Worm (Caenorhabditis elegans): ENCODE measurements around the gene C15B12.4.
A peak's percentile ranks its signal among the peaks of the same experiment; 100 is the strongest.

Gene C15B12.4

ce11 chrX:6520644-6521043 is 47.1 kb upstream of the C15B12.4 start (continued):
- TF ChIP-seq snpc-3.4 (tag; optimal IDR thresholded peaks at IDR 0.05), result no peak
- TF ChIP-seq tbx-9 (tag; optimal IDR thresholded peaks at IDR 0.05; ENCODE audit: borderline replicate concordance), result no peak
- no peak for TF ChIP-seq him-1 (tag; optimal IDR thresholded peaks at IDR 0.05)
- no peak for TF ChIP-seq nfya-2 (GFP tag; IDR thresholded peaks at IDR 0.05)
- TF ChIP-seq ekl-4 (GFP tag; IDR thresholded peaks at IDR 0.05), result no peak
- peak; percentile 11; the same call in 1 of the 2 replicates for TF ChIP-seq cebp-1 (GFP tag; IDR thresholded peaks at IDR 0.05)
- TF ChIP-seq cebp-1 (tag; optimal IDR thresholded peaks at IDR 0.05), result peak; percentile 54
- no peak for TF ChIP-seq ztf-3 (GFP tag; optimal IDR thresholded peaks at IDR 0.05)
- no peak for TF ChIP-seq snpc-1.1 (tag; optimal IDR thresholded peaks at IDR 0.05; ENCODE audit: insufficient read depth)
- no peak for TF ChIP-seq madf-3 (GFP tag; IDR thresholded peaks at IDR 0.05)
- TF ChIP-seq nhr-80 (tag; optimal IDR thresholded peaks at IDR 0.05), result peak; percentile 52
- no peak for TF ChIP-seq pha-4 (tag; optimal IDR thresholded peaks at IDR 0.05)
- peak; percentile 16 for TF ChIP-seq lin-54 (GFP tag; optimal IDR thresholded peaks at IDR 0.05)
- TF ChIP-seq dpff-1 (tag; optimal IDR thresholded peaks at IDR 0.05), result no peak
- no peak for TF ChIP-seq mxl-1 (tag; optimal IDR thresholded peaks at IDR 0.05)
- no peak for TF ChIP-seq T07F8.4 (tag; optimal IDR thresholded peaks at IDR 0.05)
- no peak for TF ChIP-seq lin-35 (GFP tag; optimal IDR thresholded peaks at IDR 0.05)
- TF ChIP-seq unc-130 (GFP tag; optimal IDR thresholded peaks at IDR 0.05), result no peak
- no peak for TF ChIP-seq ceh-91 (GFP tag; IDR thresholded peaks at IDR 0.05)
- no peak for TF ChIP-seq hlh-26 (GFP tag; conservative IDR thresholded peaks at IDR 0.05)
- peak; percentile 60 for TF ChIP-seq unc-62 (GFP tag; optimal IDR thresholded peaks at IDR 0.05)
- no peak for TF ChIP-seq cebp-2 (GFP tag; IDR thresholded peaks at IDR 0.05)
- TF ChIP-seq rec-8 (tag; optimal IDR thresholded peaks at IDR 0.05), result no peak
- TF ChIP-seq dpl-1 (GFP tag; optimal IDR thresholded peaks at IDR 0.05), result no peak

ce11 chrX:6519946-6520345 is 46.4 kb upstream of the C15B12.4 start:
- TF ChIP-seq lin-26 (GFP tag; IDR thresholded peaks at IDR 0.05), result no peak
- TF ChIP-seq unc-130 (GFP tag; optimal IDR thresholded peaks at IDR 0.05), result no peak
- TF ChIP-seq madf-3 (GFP tag; IDR thresholded peaks at IDR 0.05), result 0 out of 2 replicates have a peak, but pooled peaks have one; percentile 70
- TF ChIP-seq K12H6.12 (tag; optimal IDR thresholded peaks at IDR 0.05), result no peak

- no peak for TF ChIP-seq hlh-12 (tag; optimal IDR thresholded peaks at IDR 0.05)
- TF ChIP-seq nhr-179 (tag; optimal IDR thresholded peaks at IDR 0.05), result no peak
- no peak for TF ChIP-seq Y53G8AR.9 (GFP tag; conservative IDR thresholded peaks at IDR 0.05)
- no peak for TF ChIP-seq snpc-4 (GFP tag; optimal IDR thresholded peaks at IDR 0.05)
- TF ChIP-seq snpc-4 (tag; optimal IDR thresholded peaks at IDR 0.05), result no peak
Measured at ce11 chrX:6519473-6519872, 45.9 kb upstream of the C15B12.4 start.

- TF ChIP-seq snpc-1.1 (tag; optimal IDR thresholded peaks at IDR 0.05; ENCODE audit: insufficient read depth), result no peak
- TF ChIP-seq madf-3 (GFP tag; IDR thresholded peaks at IDR 0.05), result no peak
- no peak for TF ChIP-seq D2030.7 (GFP tag; IDR thresholded peaks at IDR 0.05)
- TF ChIP-seq sea-2 (GFP tag; IDR thresholded peaks at IDR 0.05), result no peak
- TF ChIP-seq F52B5.7 (tag; optimal IDR thresholded peaks at IDR 0.05), result no peak
- TF ChIP-seq tbx-9 (tag; optimal IDR thresholded peaks at IDR 0.05; ENCODE audit: borderline replicate concordance), result no peak
- TF ChIP-seq Y95B8A.8 (GFP tag; IDR thresholded peaks at IDR 0.05), result no peak
- no peak for TF ChIP-seq F23B12.7 (tag; optimal IDR thresholded peaks at IDR 0.05; ENCODE audit: insufficient read depth)
- 0 out of 2 replicates have a peak, but pooled peaks have one; percentile 18 for TF ChIP-seq F37B4.10 (GFP tag; IDR thresholded peaks at IDR 0.05)
- no peak for TF ChIP-seq lsl-1 (GFP tag; optimal IDR thresholded peaks at IDR 0.05)
- TF ChIP-seq rpc-1 (optimal IDR thresholded peaks at IDR 0.05), result no peak
- TF ChIP-seq rpc-1 (tag; optimal IDR thresholded peaks at IDR 0.05), result no peak
- TF ChIP-seq dpl-1 (GFP tag; optimal IDR thresholded peaks at IDR 0.05), result no peak
- no peak for TF ChIP-seq ztf-28 (GFP tag; IDR thresholded peaks at IDR 0.05)
- no peak for TF ChIP-seq dpff-1 (tag; optimal IDR thresholded peaks at IDR 0.05)
- no peak for TF ChIP-seq K11D2.4 (GFP tag; IDR thresholded peaks at IDR 0.05)
- TF ChIP-seq mes-4 (tag; optimal IDR thresholded peaks at IDR 0.05), result no peak
- no peak for TF ChIP-seq ztf-25 (GFP tag; IDR thresholded peaks at IDR 0.05)
- no peak for TF ChIP-seq chd-7 (tag; optimal IDR thresholded peaks at IDR 0.05)
- TF ChIP-seq repo-1 (tag; optimal IDR thresholded peaks at IDR 0.05), result no peak
Measured at ce11 chrX:6518537-6518936, 45.0 kb upstream of the C15B12.4 start, which contains the start of gene ets-4. Gene ets-4, plus strand, starts transcription at chrX:6518883.

Data from whole organism, young adult.